Fruit fly (Drosophila melanogaster) whole organism, embryonic: ENCODE measurements around the gene Ret.

Source experiments
- ATbp ChIP-seq: fragments of 200-800 bp; sonication (Bioruptor generic); optimal IDR thresholded peaks from 2 replicates; lab custom pipeline; 2017; ENCODE audit warnings: missing biosample characterization, mild to moderate bottlenecking, missing genetic modification characterization, missing genetic modification reagents
- Atf-2 ChIP-seq: fragments of 200-800 bp; sonication (Bioruptor generic); optimal IDR thresholded peaks from 2 replicates; lab custom pipeline; 2016; ENCODE audit warnings: missing biosample characterization, missing genetic modification characterization
- Atf6 ChIP-seq: fragments of 200-800 bp; sonication (Bioruptor generic); IDR thresholded peaks from 2 replicates; pipeline ENCODE4 v1.3.6; 2022; ENCODE audit warnings: missing biosample characterization, missing genetic modification characterization
- Awh ChIP-seq: fragments of 200-800 bp; sonication (Bioruptor generic); IDR thresholded peaks from 2 replicates; pipeline ENCODE4, ENCODE4 v1.3.6; 2022; ENCODE audit warnings: missing biosample characterization, missing genetic modification characterization
- CG10565 ChIP-seq: fragments of 200-800 bp; sonication (Bioruptor generic); optimal IDR thresholded peaks from 3 replicates; lab custom pipeline; 2016; ENCODE audit warnings: missing biosample characterization, mild to moderate bottlenecking, missing genetic modification characterization
- CG10959 ChIP-seq: fragments of 200-800 bp; sonication (Bioruptor generic); IDR thresholded peaks from 2 replicates; pipeline ENCODE4 v1.3.6; 2022; ENCODE audit warnings: missing biosample characterization, missing genetic modification characterization
- CG12942 ChIP-seq: fragments of 200-800 bp; sonication (Bioruptor generic); optimal IDR thresholded peaks from 3 replicates; lab custom pipeline; 2016; ENCODE audit warnings: missing biosample characterization, missing genetic modification characterization
- CG14667 ChIP-seq: fragments of 200-800 bp; sonication (Bioruptor generic); IDR thresholded peaks from 2 replicates; pipeline ENCODE4 v1.3.6; 2022; ENCODE audit warnings: missing biosample characterization, missing genetic modification characterization
- CG15073 ChIP-seq: fragments of 200-800 bp; sonication (Bioruptor generic); optimal IDR thresholded peaks from 2 replicates; lab custom pipeline; 2016; ENCODE audit warnings: missing biosample characterization, missing genetic modification characterization
- CG16815 ChIP-seq: fragments of 200-800 bp; sonication (Bioruptor generic); optimal IDR thresholded peaks from 3 replicates; lab custom pipeline; 2017; ENCODE audit warnings: missing biosample characterization, mild to moderate bottlenecking, missing genetic modification characterization
- CG2116 ChIP-seq: fragments of 200-800 bp; sonication (Bioruptor generic); optimal IDR thresholded peaks from 3 replicates; lab custom pipeline; 2018; ENCODE audit warnings: missing biosample characterization, mild to moderate bottlenecking, missing genetic modification characterization
- CG2120 ChIP-seq: fragments of 200-800 bp; sonication (Bioruptor generic); optimal IDR thresholded peaks from 3 replicates; lab custom pipeline; 2016; ENCODE audit warnings: missing biosample characterization, missing genetic modification characterization
- CG30403 ChIP-seq: fragments of 200-800 bp; sonication (Bioruptor generic); optimal IDR thresholded peaks from 3 replicates; lab custom pipeline; 2016; ENCODE audit warnings: missing biosample characterization, missing genetic modification characterization
- CG30431 ChIP-seq: fragments of 200-800 bp; sonication (Bioruptor generic); optimal IDR thresholded peaks from 2 replicates; lab custom pipeline; 2017; ENCODE audit warnings: missing biosample characterization, missing genetic modification characterization
- CG3065 ChIP-seq: fragments of 200-800 bp; sonication (Bioruptor generic); optimal IDR thresholded peaks from 2 replicates; lab custom pipeline; 2016; ENCODE audit warnings: missing biosample characterization, missing genetic modification characterization
- CG4730 ChIP-seq: fragments of 200-800 bp; sonication (Bioruptor generic); IDR thresholded peaks from 2 replicates; pipeline ENCODE4 v1.3.6; 2022; ENCODE audit warnings: missing biosample characterization, missing genetic modification characterization
- CG4854 ChIP-seq: fragments of 200-800 bp; sonication (Bioruptor generic); optimal IDR thresholded peaks from 2 replicates; lab custom pipeline; 2016; ENCODE audit warnings: missing biosample characterization, missing genetic modification characterization, inconsistent platforms
- CG6654 ChIP-seq: fragments of 200-800 bp; sonication (Bioruptor generic); optimal IDR thresholded peaks from 2 replicates; lab custom pipeline; 2017; ENCODE audit warnings: missing biosample characterization, mild to moderate bottlenecking, missing genetic modification characterization
- CG6683 ChIP-seq: fragments of 200-800 bp; sonication (Bioruptor generic); optimal IDR thresholded peaks from 2 replicates; lab custom pipeline; 2017; ENCODE audit warnings: missing biosample characterization, mild to moderate bottlenecking, missing genetic modification characterization, missing genetic modification reagents
- D ChIP-seq, 2 experiments: fragments of 200-800 bp in 1 of 2; fragments of >200 bp in 1 of 2; sonication (Bioruptor generic) in 1 of 2; optimal IDR thresholded peaks; 2 replicates in 1 of 2; 3 replicates in 1 of 2; lab custom pipeline; 2017; ENCODE audit warnings: mild to moderate bottlenecking in 1 of 2, missing biosample characterization in 1 of 2, missing genetic modification characterization in 1 of 2, missing genetic modification reagents in 1 of 2
- D19B ChIP-seq: fragments of 200-800 bp; sonication (Bioruptor generic); optimal IDR thresholded peaks from 2 replicates; lab custom pipeline; 2017; ENCODE audit warnings: missing biosample characterization, mild to moderate bottlenecking, missing genetic modification characterization
- Fer2 ChIP-seq: fragments of 200-800 bp; sonication (Bioruptor generic); optimal IDR thresholded peaks from 2 replicates; lab custom pipeline; 2018; ENCODE audit warnings: missing biosample characterization, mild to moderate bottlenecking, missing genetic modification characterization, moderate library complexity
- H2.0 ChIP-seq: fragments of 200-800 bp; sonication (Bioruptor generic); IDR thresholded peaks from 2 replicates; pipeline ENCODE4 v1.3.6; 2022; ENCODE audit warnings: missing biosample characterization, missing genetic modification characterization
- Hey ChIP-seq: fragments of 200-800 bp; sonication (Bioruptor generic); optimal IDR thresholded peaks from 3 replicates; lab custom pipeline; 2018; ENCODE audit warnings: missing biosample characterization, mild to moderate bottlenecking, missing genetic modification characterization
- Nf-YA ChIP-seq: fragments of 200-800 bp; sonication (Bioruptor generic); IDR thresholded peaks from 2 replicates; pipeline ENCODE4 v1.3.6; 2022; ENCODE audit warnings: missing biosample characterization, missing genetic modification characterization
- Oaz ChIP-seq: fragments of 200-800 bp; sonication (Bioruptor generic); IDR thresholded peaks from 2 replicates; pipeline ENCODE4 v1.3.6; 2022; ENCODE audit warnings: missing biosample characterization, missing genetic modification characterization
- Ravus ChIP-seq: fragments of 200-800 bp; sonication (Bioruptor generic); IDR thresholded peaks from 2 replicates; pipeline ENCODE4 v1.3.6; 2022; ENCODE audit warnings: missing biosample characterization, missing genetic modification characterization
- Side ChIP-seq: fragments of 200-800 bp; sonication (Bioruptor generic); optimal IDR thresholded peaks from 2 replicates; lab custom pipeline; 2016; ENCODE audit warnings: missing biosample characterization, missing genetic modification characterization
- Vsx1 ChIP-seq: fragments of 200-800 bp; sonication (Bioruptor generic); optimal IDR thresholded peaks from 2 replicates; lab custom pipeline; 2017; ENCODE audit warnings: missing biosample characterization, mild to moderate bottlenecking, missing genetic modification characterization, missing genetic modification reagents
- abd-A ChIP-seq: fragments of 200-800 bp; sonication (Bioruptor generic); optimal IDR thresholded peaks from 3 replicates; lab custom pipeline; 2019; ENCODE audit warnings: missing biosample characterization, mild to moderate bottlenecking, missing genetic modification characterization, moderate library complexity
- ara ChIP-seq: fragments of 200-800 bp; sonication (Bioruptor generic); IDR thresholded peaks from 2 replicates; pipeline ENCODE4 v1.3.6; 2022; ENCODE audit warnings: missing biosample characterization, missing genetic modification characterization
- ato ChIP-seq: fragments of 200-800 bp; sonication (Bioruptor generic); IDR thresholded peaks from 2 replicates; pipeline ENCODE4 v1.3.6; 2022; ENCODE audit warnings: missing biosample characterization, missing genetic modification characterization; ENCODE audit not compliant: partially characterized antibody
- bsh ChIP-seq, 2 experiments: fragments of 200-800 bp; sonication (Bioruptor generic); optimal IDR thresholded peaks; 2 replicates each; lab custom pipeline; 2017 to 2018; ENCODE audit warnings: mild to moderate bottlenecking in 2 of 2, missing biosample characterization in 2 of 2, missing genetic modification characterization in 2 of 2, moderate library complexity in 1 of 2
- cad ChIP-seq: fragments of >200 bp; optimal IDR thresholded peaks from 2 replicates; lab custom pipeline; 2017; ENCODE audit warnings: missing biosample characterization, missing genetic modification characterization
- cg ChIP-seq: fragments of 200-800 bp; sonication (Bioruptor generic); optimal IDR thresholded peaks from 3 replicates; lab custom pipeline; 2019; ENCODE audit warnings: missing biosample characterization, mild to moderate bottlenecking, missing genetic modification characterization, moderate library complexity
- dpn ChIP-seq, 2 experiments: fragments of 200-800 bp; sonication (Bioruptor generic); optimal IDR thresholded peaks; 3 replicates each; lab custom pipeline; 2016; ENCODE audit warnings: missing biosample characterization in 2 of 2, missing genetic modification characterization in 2 of 2
- dysf ChIP-seq: fragments of 200-800 bp; sonication (Bioruptor generic); IDR thresholded peaks from 3 replicates; pipeline ENCODE4 v1.3.6; 2022; ENCODE audit warnings: missing biosample characterization, missing genetic modification characterization
- emc ChIP-seq: fragments of 200-800 bp; sonication (Bioruptor generic); optimal IDR thresholded peaks from 2 replicates; lab custom pipeline; 2016; ENCODE audit warnings: missing biosample characterization, missing genetic modification characterization
- eve ChIP-seq, 2 experiments: fragments of >200 bp; optimal IDR thresholded peaks; 2 replicates each; lab custom pipeline; 2017; ENCODE audit warnings: missing biosample characterization in 2 of 2, missing genetic modification characterization in 2 of 2
- exex ChIP-seq: fragments of 200-800 bp; sonication (Bioruptor generic); optimal IDR thresholded peaks from 4 replicates; lab custom pipeline; 2018; ENCODE audit warnings: missing biosample characterization, mild to moderate bottlenecking, missing genetic modification characterization, moderate library complexity
- fd96Cb ChIP-seq: fragments of 200-800 bp; sonication (Bioruptor generic); optimal IDR thresholded peaks from 2 replicates; lab custom pipeline; 2018; ENCODE audit warnings: missing biosample characterization, mild to moderate bottlenecking, missing genetic modification characterization, moderate library complexity
- gro ChIP-seq: fragments of 200-800 bp; sonication (Bioruptor generic); optimal IDR thresholded peaks from 2 replicates; lab custom pipeline; 2016; ENCODE audit warnings: missing biosample characterization, missing genetic modification characterization
- hb ChIP-seq: fragments of 200-800 bp; sonication (Bioruptor generic); IDR thresholded peaks from 3 replicates; pipeline ENCODE4 v1.3.6; 2022; ENCODE audit warnings: missing biosample characterization, missing genetic modification characterization; ENCODE audit not compliant: partially characterized antibody
- hth ChIP-seq: fragments of >200 bp; optimal IDR thresholded peaks from 2 replicates; lab custom pipeline; 2017; ENCODE audit warnings: inconsistent platforms
- oc ChIP-seq: fragments of 200-800 bp; sonication (Bioruptor generic); optimal IDR thresholded peaks from 2 replicates; lab custom pipeline; 2018; ENCODE audit warnings: missing biosample characterization, mild to moderate bottlenecking, missing genetic modification characterization, moderate library complexity
- sd ChIP-seq: fragments of 200-800 bp; sonication (Bioruptor generic); optimal IDR thresholded peaks from 3 replicates; lab custom pipeline; 2018; ENCODE audit warnings: missing biosample characterization, mild to moderate bottlenecking, missing genetic modification characterization, moderate library complexity
- sisA ChIP-seq: fragments of 200-800 bp; sonication (Bioruptor generic); IDR thresholded peaks from 2 replicates; pipeline ENCODE4 v1.3.6; 2022; ENCODE audit warnings: missing biosample characterization, missing genetic modification characterization
- sug ChIP-seq: fragments of 200-800 bp; optimal IDR thresholded peaks from 2 replicates; lab custom pipeline; 2019; ENCODE audit warnings: missing biosample characterization, mild to moderate bottlenecking, missing genetic modification characterization, moderate library complexity
- vfl ChIP-seq: fragments of 200-800 bp; sonication (Bioruptor generic); optimal IDR thresholded peaks from 2 replicates; lab custom pipeline; 2016; ENCODE audit warnings: missing biosample characterization, missing genetic modification characterization
- zen ChIP-seq: fragments of 200-800 bp; sonication (Bioruptor generic); optimal IDR thresholded peaks from 3 replicates; lab custom pipeline; 2018; ENCODE audit warnings: missing biosample characterization, mild to moderate bottlenecking, missing genetic modification characterization, moderate library complexity
- zen2 ChIP-seq: fragments of 200-800 bp; sonication (Bioruptor generic); IDR thresholded peaks from 3 replicates; pipeline ENCODE4 v1.3.6; 2022; ENCODE audit warnings: missing biosample characterization, missing genetic modification characterization; ENCODE audit not compliant: partially characterized antibody

Gene Ret

DNA sequence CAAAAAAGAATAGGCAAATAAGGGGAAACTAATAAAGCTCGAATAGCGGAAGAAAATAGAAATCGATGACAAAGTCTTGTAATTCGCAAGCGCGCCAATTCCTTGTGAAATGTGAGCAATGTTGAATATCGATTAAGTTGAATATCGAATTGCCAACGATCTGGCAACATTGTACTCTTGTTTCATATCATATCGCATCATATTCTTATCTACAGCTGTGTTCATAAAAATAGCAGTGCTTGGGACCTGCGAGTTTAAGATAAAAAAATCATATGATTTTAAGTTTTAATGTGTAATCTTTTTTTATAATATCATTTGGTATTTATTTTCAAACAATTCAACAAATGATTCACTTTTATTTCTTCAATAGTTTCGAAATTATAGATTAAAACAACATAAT, 49.5 kb downstream of the Ret start (continued):
- TF ChIP-seq eve (GFP tag; optimal IDR thresholded peaks at IDR 0.05; lab: Kevin White, UChicago) (no peak), abd-A (tag; lab: Kevin White, UChicago) (no peak), cad (GFP tag; lab: Kevin White, UChicago) (no peak), sisA (GFP tag; lab: Robert Waterston, UW) (peak; percentile 30), fd96Cb (peak; percentile 35), CG10565 (GFP tag; lab: Kevin White, UChicago) (no peak), hth (lab: Kevin White, UChicago) (no peak), CG30431 (GFP tag; lab: Kevin White, UChicago) (no peak), CG16815 (GFP tag; lab: Kevin White, UChicago) (no peak), ato (GFP tag; lab: Robert Waterston, UW) (peak; percentile 69), CG10959 (GFP tag; lab: Robert Waterston, UW) (no peak), CG3065 (no peak), D (optimal IDR thresholded peaks at IDR 0.05; lab: Kevin White, UChicago) (no peak), D (GFP tag; optimal IDR thresholded peaks at IDR 0.05; lab: Kevin White, UChicago) (no peak), dysf (GFP tag; lab: Robert Waterston, UW) (peak; percentile 73), CG12942 (GFP tag; lab: Kevin White, UChicago) (peak; percentile 30), Ravus (GFP tag; lab: Robert Waterston, UW) (no peak), exex (tag; lab: Kevin White, UChicago) (peak; percentile 27), oc (tag; lab: Kevin White, UChicago) (no peak), CG2120 (GFP tag; lab: Kevin White, UChicago) (peak; percentile 65), Side (GFP tag; lab: Kevin White, UChicago) (no peak), Awh (GFP tag; lab: Robert Waterston, UW) (no peak), Oaz (no peak), Hey (tag; lab: Kevin White, UChicago) (no peak), Vsx1 (no peak), zen (tag; lab: Kevin White, UChicago) (peak; percentile 3), CG4854 (no peak), gro (GFP tag; lab: Kevin White, UChicago) (no peak), sd (tag; lab: Kevin White, UChicago) (no peak), bsh (GFP tag; optimal IDR thresholded peaks at IDR 0.05; lab: Kevin White, UChicago) (peak in 1 of 2 experiments; percentile 67), CG2116 (GFP tag; lab: Kevin White, UChicago) (peak; percentile 93), D19B (GFP tag; lab: Kevin White, UChicago) (no peak), cg (GFP tag; lab: Kevin White, UChicago) (no peak), ATbp (GFP tag; lab: Kevin White, UChicago) (peak; percentile 20), CG6654 (no peak), CG15073 (GFP tag; lab: Kevin White, UChicago) (no peak), CG14667 (GFP tag; lab: Robert Waterston, UW) (peak; percentile 35; the same call in 1 of the 2 replicates), dpn (GFP tag; optimal IDR thresholded peaks at IDR 0.05; lab: Kevin White, UChicago) (peak; percentile 36 to 49), Atf-2 (GFP tag; lab: Kevin White, UChicago) (no peak), sug (tag; lab: Kevin White, UChicago) (peak; percentile 51), CG30403 (GFP tag; lab: Kevin White, UChicago) (peak; percentile 50), Fer2 (tag; lab: Kevin White, UChicago) (no peak), hb (GFP tag; lab: Robert Waterston, UW) (peak; percentile 69; the same call in 2 of the 3 replicates), H2.0 (GFP tag; lab: Robert Waterston, UW) (no peak), vfl (GFP tag; lab: Kevin White, UChicago) (no peak), emc (GFP tag; lab: Kevin White, UChicago) (no peak), zen2 (GFP tag; lab: Robert Waterston, UW) (peak; percentile 73; the same call in 1 of the 3 replicates), CG6683 (GFP tag; lab: Kevin White, UChicago) (no peak), Nf-YA (GFP tag; lab: Robert Waterston, UW) (no peak; the same call in 1 of the 2 replicates), Atf6 (GFP tag; lab: Robert Waterston, UW) (peak; percentile 52; the same call in 1 of the 2 replicates), CG4730 (0 out of 2 replicates have a peak, but pooled peaks have one; percentile 8), ara (GFP tag; lab: Robert Waterston, UW) (no peak)
